Worm (Caenorhabditis elegans) whole organism, late embryonic: ENCODE data around the gene srsx-19.

Source experiments
- C08G9.2 ChIP-seq: sonication (generic microtip); optimal IDR thresholded peaks from 2 replicates; lab custom pipeline; 2016; ENCODE audit warnings: mild to moderate bottlenecking, missing genetic modification characterization, moderate library complexity, missing compliant biosample characterization
- ahr-1 ChIP-seq: sonication (generic microtip); optimal IDR thresholded peaks from 2 replicates; lab custom pipeline; 2016; ENCODE audit warnings: missing genetic modification characterization, missing compliant biosample characterization
- ama-1 ChIP-seq: fragments of 150-350 bp; optimal IDR thresholded peaks from 2 replicates; lab custom pipeline; 2014
- ceh-14 ChIP-seq: sonication (generic microtip); optimal IDR thresholded peaks from 2 replicates; lab custom pipeline; 2016; ENCODE audit warnings: missing genotype, missing genetic modification characterization, missing compliant biosample characterization
- ceh-19 ChIP-seq: fragments of 200-800 bp; sonication (Bioruptor generic); optimal IDR thresholded peaks from 2 replicates; lab custom pipeline; 2018; ENCODE audit warnings: mild to moderate bottlenecking, missing genetic modification characterization, missing compliant biosample characterization
- ceh-2 ChIP-seq: sonication (generic microtip); optimal IDR thresholded peaks from 2 replicates; lab custom pipeline; 2016; ENCODE audit warnings: missing genotype, missing genetic modification characterization, missing compliant biosample characterization
- ceh-22 ChIP-seq: sonication (generic microtip); optimal IDR thresholded peaks from 2 replicates; lab custom pipeline; 2017; ENCODE audit warnings: missing biosample characterization, missing genetic modification characterization
- ceh-24 ChIP-seq: sonication (generic microtip); optimal IDR thresholded peaks from 2 replicates; lab custom pipeline; 2016; ENCODE audit warnings: mild to moderate bottlenecking, missing genetic modification characterization, missing compliant biosample characterization
- ceh-30 ChIP-seq: fragments of 150-350 bp; optimal IDR thresholded peaks from 2 replicates; lab custom pipeline; 2014; ENCODE audit warnings: missing biosample characterization, missing genetic modification characterization
- ceh-34 ChIP-seq: sonication (generic microtip); optimal IDR thresholded peaks from 2 replicates; lab custom pipeline; 2016; ENCODE audit warnings: mild to moderate bottlenecking, missing genetic modification characterization, missing compliant biosample characterization
- ceh-48 ChIP-seq: sonication (generic microtip); optimal IDR thresholded peaks from 2 replicates; lab custom pipeline; 2016; ENCODE audit warnings: missing genetic modification characterization, inconsistent platforms, missing compliant biosample characterization
- dmd-4 ChIP-seq: sonication (generic microtip); optimal IDR thresholded peaks from 2 replicates; lab custom pipeline; 2016; ENCODE audit warnings: borderline replicate concordance, missing genetic modification characterization, missing compliant biosample characterization
- dve-1 ChIP-seq: sonication (generic microtip); optimal IDR thresholded peaks from 2 replicates; lab custom pipeline; 2017; ENCODE audit warnings: antibody characterized with exemption, mild to moderate bottlenecking, missing genetic modification characterization, missing compliant biosample characterization
- elt-4 ChIP-seq: sonication (generic microtip); optimal IDR thresholded peaks from 2 replicates; lab custom pipeline; 2016; ENCODE audit warnings: missing genetic modification characterization, missing compliant biosample characterization
- ets-4 ChIP-seq: sonication (generic microtip); optimal IDR thresholded peaks from 2 replicates; lab custom pipeline; 2016; ENCODE audit warnings: missing genetic modification characterization, missing compliant biosample characterization
- eyg-1 ChIP-seq: sonication (generic microtip); optimal IDR thresholded peaks from 2 replicates; lab custom pipeline; 2016; ENCODE audit warnings: missing genotype, missing genetic modification characterization, missing compliant biosample characterization
- fkh-10 ChIP-seq: fragments of 150-350 bp; optimal IDR thresholded peaks from 2 replicates; lab custom pipeline; 2014; ENCODE audit warnings: missing biosample characterization, missing genetic modification reagents, missing genetic modification characterization
- gmeb-2 ChIP-seq: sonication (generic microtip); optimal IDR thresholded peaks from 2 replicates; lab custom pipeline; 2016; ENCODE audit warnings: missing genetic modification characterization, inconsistent platforms, missing compliant biosample characterization
- hlh-30 ChIP-seq: sonication (generic microtip); optimal IDR thresholded peaks from 2 replicates; lab custom pipeline; 2017; ENCODE audit warnings: antibody characterized with exemption, missing genetic modification characterization, missing compliant biosample characterization; ENCODE audit not compliant: insufficient read depth
- madf-2 ChIP-seq: sonication (generic microtip); optimal IDR thresholded peaks from 2 replicates; lab custom pipeline; 2017; ENCODE audit warnings: missing genetic modification characterization, missing compliant biosample characterization
- mec-3 ChIP-seq: sonication (generic microtip); optimal IDR thresholded peaks from 2 replicates; lab custom pipeline; 2016; ENCODE audit warnings: borderline replicate concordance, missing genetic modification characterization, missing compliant biosample characterization
- nfya-1 ChIP-seq: sonication (generic microtip); optimal IDR thresholded peaks from 2 replicates; lab custom pipeline; 2017; ENCODE audit warnings: missing genetic modification characterization, mild to moderate bottlenecking, missing compliant biosample characterization, antibody characterized with exemption, moderate library complexity
- npax-4 ChIP-seq: sonication (generic microtip); optimal IDR thresholded peaks from 2 replicates; lab custom pipeline; 2016; ENCODE audit warnings: missing genetic modification characterization, missing compliant biosample characterization
- odd-2 ChIP-seq: sonication (generic microtip); optimal IDR thresholded peaks from 2 replicates; lab custom pipeline; 2017; ENCODE audit warnings: antibody characterized with exemption, mild to moderate bottlenecking, missing genetic modification characterization, missing compliant biosample characterization
- pat-9 ChIP-seq: fragments of 200-800 bp; sonication (Bioruptor generic); optimal IDR thresholded peaks from 2 replicates; lab custom pipeline; 2018; ENCODE audit warnings: mild to moderate bottlenecking, missing genetic modification characterization, moderate library complexity, missing compliant biosample characterization
- pha-4 ChIP-seq: fragments of 150-350 bp; optimal IDR thresholded peaks from 2 replicates; lab custom pipeline; 2018; ENCODE audit warnings: missing biosample characterization, missing genetic modification reagents, missing genetic modification characterization
- pqm-1 ChIP-seq: sonication (generic microtip); optimal IDR thresholded peaks from 2 replicates; lab custom pipeline; 2016; ENCODE audit warnings: missing genetic modification characterization, missing compliant biosample characterization
- pros-1 ChIP-seq: fragments of 150-350 bp; optimal IDR thresholded peaks from 2 replicates; lab custom pipeline; 2014; ENCODE audit warnings: missing biosample characterization, missing genetic modification reagents, missing genetic modification characterization
- ref-2 ChIP-seq: sonication (generic microtip); optimal IDR thresholded peaks from 2 replicates; lab custom pipeline; 2016; ENCODE audit warnings: missing genetic modification characterization, missing compliant biosample characterization
- sox-2 ChIP-seq: fragments of 200-800 bp; sonication (Bioruptor generic); IDR thresholded peaks from 2 replicates; pipeline ENCODE4 v1.3.6; 2022; ENCODE audit warnings: missing genetic modification reagents, missing genetic modification characterization, missing compliant biosample characterization
- tbx-2 ChIP-seq: sonication (generic microtip); optimal IDR thresholded peaks from 2 replicates; lab custom pipeline; 2016; ENCODE audit warnings: missing genetic modification characterization, missing compliant biosample characterization
- tbx-7 ChIP-seq: sonication (generic microtip); optimal IDR thresholded peaks from 2 replicates; lab custom pipeline; 2016; ENCODE audit warnings: missing genotype, missing genetic modification characterization, missing compliant biosample characterization
- unc-42 ChIP-seq: sonication (generic microtip); optimal IDR thresholded peaks from 2 replicates; lab custom pipeline; 2016; ENCODE audit warnings: missing genotype, missing genetic modification characterization, missing compliant biosample characterization
- unc-55 ChIP-seq: sonication (generic microtip); optimal IDR thresholded peaks from 2 replicates; lab custom pipeline; 2017; ENCODE audit warnings: missing biosample characterization, missing genetic modification reagents, missing genetic modification characterization
- zip-5 ChIP-seq: sonication (generic microtip); optimal IDR thresholded peaks from 2 replicates; lab custom pipeline; 2016; ENCODE audit warnings: missing genetic modification characterization, missing compliant biosample characterization
- ztf-16 ChIP-seq: sonication (generic microtip); optimal IDR thresholded peaks from 2 replicates; lab custom pipeline; 2017; ENCODE audit warnings: missing genetic modification characterization, missing compliant biosample characterization

The srsx-19 gene

DNA sequence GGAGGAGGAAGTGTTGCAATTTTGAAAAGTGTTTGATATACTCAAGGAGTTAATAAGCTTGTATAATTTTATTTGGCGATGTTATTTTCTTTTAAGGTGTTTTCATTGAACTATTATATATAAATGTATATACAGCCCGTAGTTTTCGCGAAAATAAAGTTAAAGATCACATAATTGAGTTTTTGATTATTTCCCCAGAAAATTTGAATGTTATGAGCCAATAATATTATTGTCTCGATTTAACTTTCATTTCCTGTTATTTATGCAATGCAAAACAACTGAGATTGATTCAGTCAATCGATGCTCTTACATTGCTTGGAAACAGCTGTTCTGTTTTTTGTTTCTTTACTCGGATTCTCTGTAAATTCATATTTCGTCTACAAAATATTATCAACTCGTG is 39.1 kb upstream of the srsx-19 start, which contains the start of gene srx-133:
TSS of gene srx-133 (plus strand) at position 301 of the 400 bp plus-strand sequence.
- TF ChIP-seq ahr-1 (tag; lab: Kevin White, UChicago): no peak
- TF ChIP-seq C08G9.2 (tag; lab: Kevin White, UChicago): no peak
- no peak for TF ChIP-seq ama-1 (lab: Kevin White, UChicago)
- no peak for TF ChIP-seq ceh-48 (tag; lab: Kevin White, UChicago)
- TF ChIP-seq pqm-1: no peak
- no peak for TF ChIP-seq gmeb-2 (tag; lab: Kevin White, UChicago)
- TF ChIP-seq dve-1 (tag; lab: Kevin White, UChicago): no peak
- no peak for TF ChIP-seq madf-2 (tag; lab: Kevin White, UChicago)
- no peak for TF ChIP-seq ceh-30 (tag; lab: Kevin White, UChicago)
- no peak for TF ChIP-seq pat-9 (tag; lab: Kevin White, UChicago)
- TF ChIP-seq ceh-14 (tag; lab: Kevin White, UChicago): no peak
- no peak for TF ChIP-seq fkh-10
- TF ChIP-seq zip-5 (tag; lab: Kevin White, UChicago): no peak
- TF ChIP-seq dmd-4: no peak
- no peak for TF ChIP-seq ceh-19
- TF ChIP-seq, all 69 proteins: peak for 0

DNA sequence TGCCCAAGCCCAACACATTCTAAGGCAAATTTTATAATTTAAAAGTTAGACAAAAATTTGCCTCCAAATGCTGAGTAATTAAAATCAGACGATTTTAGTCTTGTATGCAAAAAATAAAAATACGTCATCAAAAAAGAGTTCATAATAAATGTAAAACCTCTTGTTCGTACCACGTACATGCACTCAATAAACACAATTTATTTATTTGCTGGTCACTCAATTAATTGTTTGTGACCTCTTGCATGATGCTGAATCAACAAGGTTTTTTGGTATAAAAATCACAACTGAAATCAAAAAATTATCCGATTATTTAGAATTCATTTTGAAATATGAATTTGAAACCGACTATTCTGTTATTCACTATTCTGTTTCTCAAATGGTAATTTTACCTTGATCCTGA is 37.3 kb upstream of the srsx-19 start, which contains the start of gene hpx-2:
TSS of gene hpx-2 (plus strand) at position 301 of the 400 bp plus-strand sequence.
- no peak for TF ChIP-seq pros-1
- no peak for TF ChIP-seq tbx-2 (tag; lab: Kevin White, UChicago)
- TF ChIP-seq ceh-34 (tag; lab: Kevin White, UChicago): no peak
- no peak for TF ChIP-seq ztf-16 (tag; lab: Kevin White, UChicago)
- TF ChIP-seq eyg-1 (tag; lab: Kevin White, UChicago): no peak
- TF ChIP-seq mec-3 (tag; lab: Kevin White, UChicago): no peak
- TF ChIP-seq zip-5 (tag; lab: Kevin White, UChicago): no peak
- no peak for TF ChIP-seq ceh-2 (tag; lab: Kevin White, UChicago)
- no peak for TF ChIP-seq fkh-10
- no peak for TF ChIP-seq gmeb-2 (tag; lab: Kevin White, UChicago)
- no peak for TF ChIP-seq hlh-30
- TF ChIP-seq pat-9 (tag; lab: Kevin White, UChicago): no peak
- no peak for TF ChIP-seq pha-4 (tag; lab: Kevin White, UChicago)
- no peak for TF ChIP-seq dmd-4
- TF ChIP-seq unc-42 (tag; lab: Kevin White, UChicago): no peak
- no peak for TF ChIP-seq odd-2 (tag; lab: Kevin White, UChicago)
- TF ChIP-seq ceh-48 (tag; lab: Kevin White, UChicago): no peak
- no peak for TF ChIP-seq nfya-1 (tag; lab: Kevin White, UChicago)

DNA sequence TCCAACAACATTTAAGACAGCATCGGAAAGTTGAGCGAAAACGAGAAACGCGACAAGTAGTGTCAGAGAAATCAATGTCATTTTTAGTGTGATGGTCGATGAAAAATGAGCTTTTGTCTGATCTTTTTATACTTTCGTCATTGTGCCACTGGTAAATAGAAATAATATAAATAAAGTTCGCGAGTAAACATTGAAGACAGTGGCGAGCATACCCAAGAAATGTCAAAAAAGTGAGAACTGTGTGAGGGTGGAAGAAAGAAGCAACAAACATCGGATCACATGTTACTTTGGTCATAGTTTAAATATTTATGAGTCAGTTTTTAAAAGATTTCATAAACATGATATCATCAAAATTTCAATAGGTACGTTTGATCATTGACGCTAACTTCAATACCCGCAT is 33.2 kb upstream of the srsx-19 start, which contains the start of gene ttr-21:
TSS of gene ttr-21 (minus strand) at position 100 of the 400 bp plus-strand sequence.
- no peak for TF ChIP-seq unc-55 (GFP tag; lab: Kevin White, UChicago)
- TF ChIP-seq pros-1: no peak
- no peak for TF ChIP-seq eyg-1 (tag; lab: Kevin White, UChicago)
- TF ChIP-seq nfya-1 (tag; lab: Kevin White, UChicago): no peak
- no peak for TF ChIP-seq ceh-19
- TF ChIP-seq ets-4: no peak
- no peak for TF ChIP-seq ceh-24 (tag; lab: Kevin White, UChicago)
- no peak for TF ChIP-seq unc-42 (tag; lab: Kevin White, UChicago)
- TF ChIP-seq zip-5 (tag; lab: Kevin White, UChicago): no peak
- no peak for TF ChIP-seq sox-2 (GFP tag; lab: Robert Waterston, UW)
- TF ChIP-seq madf-2 (tag; lab: Kevin White, UChicago): no peak
- no peak for TF ChIP-seq ahr-1 (tag; lab: Kevin White, UChicago)
- TF ChIP-seq odd-2 (tag; lab: Kevin White, UChicago): no peak
- no peak for TF ChIP-seq ref-2 (tag; lab: Kevin White, UChicago)
- TF ChIP-seq elt-4 (tag; lab: Kevin White, UChicago): no peak
- TF ChIP-seq npax-4 (tag; lab: Kevin White, UChicago): no peak

DNA sequence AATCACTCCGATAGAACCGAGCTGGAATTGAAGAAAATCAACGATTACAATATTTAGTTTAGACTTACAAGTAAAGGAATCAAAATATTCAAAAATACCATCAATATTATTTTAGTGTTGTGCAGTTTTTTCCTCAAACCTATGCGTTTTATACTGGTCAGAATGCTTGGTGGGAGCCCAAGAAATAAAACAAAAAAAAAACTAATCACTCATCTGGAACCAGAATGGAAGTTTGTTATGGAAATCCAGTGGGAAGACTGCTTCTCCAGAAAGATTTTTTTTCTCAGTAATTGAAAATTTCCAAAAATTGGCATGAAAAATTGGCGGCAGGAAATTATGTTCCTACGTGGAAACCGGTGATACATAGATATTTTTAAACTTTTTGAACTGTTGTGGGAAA is 31.1 kb upstream of the srsx-19 start, which contains the start of gene srx-134:
TSS of gene srx-134 (minus strand) at position 101 of the 400 bp plus-strand sequence.
- TF ChIP-seq ceh-22 (tag; lab: Kevin White, UChicago): no peak
- no peak for TF ChIP-seq dve-1 (tag; lab: Kevin White, UChicago)
- no peak for TF ChIP-seq tbx-7 (tag; lab: Kevin White, UChicago)
